6 worm cellular contexts compared by ENCODE assay signal in the genomic region with DNA sequence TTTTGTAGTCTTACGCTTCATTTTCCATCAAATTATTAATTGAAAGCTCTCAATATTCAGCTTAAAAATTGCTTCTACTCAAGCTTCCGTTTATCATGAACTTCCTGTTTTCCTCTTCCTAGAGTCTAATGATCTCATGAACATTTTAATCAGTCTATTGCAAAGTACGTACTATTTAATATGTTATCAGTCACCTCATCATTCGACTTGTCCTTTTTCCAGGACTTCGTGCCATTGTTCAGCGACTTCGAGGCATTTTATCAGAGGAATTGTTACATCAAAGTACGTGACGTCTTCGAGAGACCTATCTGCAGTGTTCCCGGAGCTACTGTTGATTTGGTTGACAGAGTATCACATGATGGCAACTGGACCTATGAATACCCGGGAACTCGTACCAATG.
A peak's percentile ranks its signal among the peaks of the same experiment; 100 is the strongest.
TF ChIP-seq lines count a peak whose summit lies in the region.

No protein-coding gene starts in this region.

TF ChIP-seq in whole organism, L1 larva, 84 proteins besides CTCF, POLR2A, EP300 and RAD21:
- TF ChIP-seq elt-2 (tag; optimal IDR thresholded peaks at IDR 0.05; lab: Kevin White, UChicago), result peak; percentile 17
- TF ChIP-seq unc-98 (GFP tag; IDR thresholded peaks at IDR 0.05; lab: Robert Waterston, UW), result no peak
- TF ChIP-seq ztf-4 (tag; optimal IDR thresholded peaks at IDR 0.05; lab: Kevin White, UChicago), result no peak
- peak; percentile 1 for TF ChIP-seq pqm-1 (tag; optimal IDR thresholded peaks at IDR 0.05; lab: Kevin White, UChicago)

TF ChIP-seq in whole organism, L2 larva, 48 proteins besides CTCF, POLR2A, EP300 and RAD21:
- no peak for TF ChIP-seq C34F6.9 (tag; optimal IDR thresholded peaks at IDR 0.05; lab: Kevin White, UChicago)
- TF ChIP-seq sma-9 (GFP tag; optimal IDR thresholded peaks at IDR 0.05; lab: Kevin White, UChicago), result peak; percentile 5
- TF ChIP-seq sma-9 (tag; optimal IDR thresholded peaks at IDR 0.05; lab: Kevin White, UChicago), result no peak
- TF ChIP-seq fos-1 (tag; optimal IDR thresholded peaks at IDR 0.05; lab: Kevin White, UChicago), result peak; percentile 50
- no peak for TF ChIP-seq nhr-6 (tag; optimal IDR thresholded peaks at IDR 0.05; lab: Kevin White, UChicago)
TF ChIP-seq in whole organism, L2 larva: peak in this region for 2.

TF ChIP-seq in whole organism, L3 larva, 47 proteins besides CTCF, POLR2A, EP300 and RAD21 (continues in another document):
- no peak for TF ChIP-seq hmg-11 (tag; optimal IDR thresholded peaks at IDR 0.05; lab: Kevin White, UChicago)
- TF ChIP-seq zag-1 (tag; optimal IDR thresholded peaks at IDR 0.05; lab: Kevin White, UChicago), result no peak
- TF ChIP-seq skn-1 (tag; optimal IDR thresholded peaks at IDR 0.05; lab: Kevin White, UChicago), result no peak
- TF ChIP-seq elt-2 (tag; optimal IDR thresholded peaks at IDR 0.05; lab: Kevin White, UChicago), result peak; percentile 65
- no peak for TF ChIP-seq nhr-237 (tag; optimal IDR thresholded peaks at IDR 0.05; lab: Kevin White, UChicago)
- no peak for TF ChIP-seq nhr-76 (tag; optimal IDR thresholded peaks at IDR 0.05; lab: Kevin White, UChicago)
- TF ChIP-seq nhr-67 (tag; optimal IDR thresholded peaks at IDR 0.05; lab: Kevin White, UChicago), result no peak
- no peak for TF ChIP-seq mdl-1 (tag; optimal IDR thresholded peaks at IDR 0.05; lab: Kevin White, UChicago)
- no peak for TF ChIP-seq nhr-23 (tag; optimal IDR thresholded peaks at IDR 0.05; lab: Kevin White, UChicago)
- peak; percentile 78 for TF ChIP-seq pqm-1 (tag; optimal IDR thresholded peaks at IDR 0.05; lab: Kevin White, UChicago)
- TF ChIP-seq fkh-2 (tag; optimal IDR thresholded peaks at IDR 0.05; lab: Kevin White, UChicago), result no peak
- no peak for TF ChIP-seq tbx-2 (tag; optimal IDR thresholded peaks at IDR 0.05; lab: Kevin White, UChicago)
- TF ChIP-seq nhr-11 (tag; optimal IDR thresholded peaks at IDR 0.05; lab: Kevin White, UChicago), result no peak
- TF ChIP-seq nhr-25 (tag; optimal IDR thresholded peaks at IDR 0.05; lab: Kevin White, UChicago), result no peak
- TF ChIP-seq mml-1 (tag; optimal IDR thresholded peaks at IDR 0.05; lab: Kevin White, UChicago), result no peak
- no peak for TF ChIP-seq lin-39 (tag; optimal IDR thresholded peaks at IDR 0.05; lab: Kevin White, UChicago)
- TF ChIP-seq fos-1 (tag; optimal IDR thresholded peaks at IDR 0.05; lab: Kevin White, UChicago), result no peak
- TF ChIP-seq lin-15B (tag; optimal IDR thresholded peaks at IDR 0.05; lab: Kevin White, UChicago), result no peak
- TF ChIP-seq aly-2 (tag; optimal IDR thresholded peaks at IDR 0.05; lab: Kevin White, UChicago), result no peak
- TF ChIP-seq ztf-4 (tag; optimal IDR thresholded peaks at IDR 0.05; lab: Kevin White, UChicago), result no peak
- peak; percentile 8 for TF ChIP-seq jun-1 (tag; optimal IDR thresholded peaks at IDR 0.05; lab: Kevin White, UChicago)

TF ChIP-seq in whole organism, L4 larva, 104 proteins besides CTCF, POLR2A, EP300 and RAD21:
- no peak for TF ChIP-seq mxl-2 (GFP tag; conservative IDR thresholded peaks at IDR 0.05; lab: Robert Waterston, UW)
- peak; percentile 45 for TF ChIP-seq nhr-28 (tag; optimal IDR thresholded peaks at IDR 0.05; lab: Kevin White, UChicago)
- TF ChIP-seq hlh-11 (tag; optimal IDR thresholded peaks at IDR 0.05; lab: Kevin White, UChicago), result no peak
- peak; percentile 32; the same call in 1 of the 2 replicates for TF ChIP-seq dmd-6 (GFP tag; IDR thresholded peaks at IDR 0.05; lab: Robert Waterston, UW)
- TF ChIP-seq dpl-1 (GFP tag; optimal IDR thresholded peaks at IDR 0.05; lab: Kevin White, UChicago), result no peak
- TF ChIP-seq fos-1 (tag; optimal IDR thresholded peaks at IDR 0.05; lab: Kevin White, UChicago), result no peak
- no peak for TF ChIP-seq lin-15B (tag; optimal IDR thresholded peaks at IDR 0.05; lab: Kevin White, UChicago)
- no peak for TF ChIP-seq nhr-48 (tag; optimal IDR thresholded peaks at IDR 0.05; lab: Kevin White, UChicago)
- peak; percentile 1 for TF ChIP-seq dve-1 (tag; optimal IDR thresholded peaks at IDR 0.05; lab: Kevin White, UChicago; ENCODE audit: insufficient read depth)
- TF ChIP-seq ceh-28 (tag; optimal IDR thresholded peaks at IDR 0.05; lab: Kevin White, UChicago), result no peak
- no peak for TF ChIP-seq mep-1 (tag; optimal IDR thresholded peaks at IDR 0.05; lab: Kevin White, UChicago)
- TF ChIP-seq daf-16 (GFP tag; optimal IDR thresholded peaks at IDR 0.05; lab: Kevin White, UChicago), result no peak
- peak; percentile 20 for TF ChIP-seq daf-16 (tag; optimal IDR thresholded peaks at IDR 0.05; lab: Kevin White, UChicago)
- no peak for TF ChIP-seq dmd-8 (GFP tag; IDR thresholded peaks at IDR 0.05; lab: Robert Waterston, UW)

TF ChIP-seq in whole organism, late embryonic, 69 proteins besides CTCF, POLR2A, EP300 and RAD21:
- TF ChIP-seq tbx-7 (tag; optimal IDR thresholded peaks at IDR 0.05; lab: Kevin White, UChicago) (no peak), ceh-6 (GFP tag; optimal IDR thresholded peaks at IDR 0.05; lab: Kevin White, UChicago) (no peak), hlh-30 (tag; optimal IDR thresholded peaks at IDR 0.05; lab: Kevin White, UChicago; ENCODE audit: insufficient read depth) (peak; percentile 18), eyg-1 (tag; optimal IDR thresholded peaks at IDR 0.05; lab: Kevin White, UChicago) (no peak), ztf-16 (tag; optimal IDR thresholded peaks at IDR 0.05; lab: Kevin White, UChicago) (no peak)

TF ChIP-seq in whole organism, young adult, 124 proteins besides CTCF, POLR2A, EP300 and RAD21:
- TF ChIP-seq nhr-80 (tag; optimal IDR thresholded peaks at IDR 0.05; lab: Kevin White, UChicago), result peak; percentile 60
- TF ChIP-seq F52B5.7 (tag; optimal IDR thresholded peaks at IDR 0.05; lab: Kevin White, UChicago), result no peak
- no peak for TF ChIP-seq sdz-38 (tag; optimal IDR thresholded peaks at IDR 0.05; lab: Kevin White, UChicago)
- TF ChIP-seq ceh-40 (GFP tag; IDR thresholded peaks at IDR 0.05; lab: Robert Waterston, UW), result no peak
- no peak for TF ChIP-seq Y79H2A.3 (GFP tag; conservative IDR thresholded peaks at IDR 0.05; lab: Robert Waterston, UW)
- no peak for TF ChIP-seq T26A5.8 (tag; optimal IDR thresholded peaks at IDR 0.05; lab: Kevin White, UChicago)
